Fruit fly (Drosophila melanogaster) Kc167 (cell line): ENCODE results near the gene Tango6.

Experiments
- Sin3A ChIP-seq: fragments of >200 bp; optimal IDR thresholded peaks from 2 replicates; lab custom pipeline; 2018; ENCODE audit warnings: missing external identifiers
- h ChIP-seq: fragments of >200 bp; optimal IDR thresholded peaks from 3 replicates; lab custom pipeline; 2018; ENCODE audit warnings: missing external identifiers
- insv ChIP-seq: fragments of >200 bp; optimal IDR thresholded peaks from 3 replicates; lab custom pipeline; 2018; ENCODE audit warnings: missing external identifiers
- psq ChIP-seq: fragments of >200 bp; optimal IDR thresholded peaks from 2 replicates; lab custom pipeline; 2017; ENCODE audit warnings: missing external identifiers
- ttk ChIP-seq: sonication (Bioruptor generic); optimal IDR thresholded peaks from 2 replicates; lab custom pipeline; 2017; ENCODE audit warnings: missing external identifiers

DNA sequence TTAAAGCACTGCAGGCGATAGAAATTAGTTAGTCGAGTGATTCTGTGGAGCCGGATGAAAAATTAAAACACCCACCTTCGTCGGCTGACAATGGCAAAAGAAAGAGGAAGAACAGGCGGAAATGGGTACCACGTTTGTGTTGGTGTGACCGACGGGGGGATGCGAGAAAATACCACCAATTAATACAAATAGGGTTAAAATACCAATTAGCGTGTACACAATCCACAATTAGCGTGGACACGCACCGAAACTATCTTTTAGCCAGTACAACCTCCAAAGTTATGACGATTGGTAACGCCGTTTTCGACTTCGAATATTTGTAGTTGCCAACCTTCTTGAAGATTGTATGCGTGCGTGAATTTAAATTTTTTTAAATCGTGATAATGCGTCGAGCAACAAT is 40.3 kb downstream of the Tango6 start, which contains the start of gene RpL30:
- TF ChIP-seq h (lab: Kevin White, UChicago), result no peak
- TF ChIP-seq Sin3A (lab: Kevin White, UChicago), result no peak
- no peak for TF ChIP-seq ttk (lab: Kevin White, UChicago)
- no peak for TF ChIP-seq psq (lab: Kevin White, UChicago)
- no peak for TF ChIP-seq insv (lab: Kevin White, UChicago)
